Fruit fly (Drosophila melanogaster): ENCODE measurements around the gene CG8916.

Gene CG8916

dm6 chrX:15889780-15890608, 31.8 kb upstream of the CG8916 start, which contains the start of the genes MSBP and CG15916 (continued):
- no peak for TF ChIP-seq ro (GFP tag; IDR thresholded peaks at IDR 0.05)
- TF ChIP-seq Med (GFP tag), result peak; percentile 53
- TF ChIP-seq Ptx1 (GFP tag; IDR thresholded peaks at IDR 0.05), result peak; percentile 27; the same call in 1 of the 2 replicates
- peak; percentile 66 for TF ChIP-seq CG14710 (tag; optimal IDR thresholded peaks at IDR 0.05)
- no peak for TF ChIP-seq jumu (GFP tag; optimal IDR thresholded peaks at IDR 0.05)
- TF ChIP-seq CG6765 (GFP tag; optimal IDR thresholded peaks at IDR 0.05), result no peak
- peak; percentile 29 for TF ChIP-seq Lhr (GFP tag; optimal IDR thresholded peaks at IDR 0.05)
- no peak for TF ChIP-seq CG33213 (GFP tag; optimal IDR thresholded peaks at IDR 0.05)
- no peak for TF ChIP-seq stc (GFP tag; IDR thresholded peaks at IDR 0.05)
- no peak for TF ChIP-seq CG31365 (tag; optimal IDR thresholded peaks at IDR 0.05)
- no peak for TF ChIP-seq Bteb2 (GFP tag; optimal IDR thresholded peaks at IDR 0.05)
- TF ChIP-seq CG12236 (GFP tag; optimal IDR thresholded peaks at IDR 0.05), result no peak
- no peak for TF ChIP-seq CG4617 (GFP tag; optimal IDR thresholded peaks at IDR 0.05; ENCODE audit: borderline replicate concordance)
- TF ChIP-seq sob (GFP tag; IDR thresholded peaks at IDR 0.05), result no peak
- peak in 1 of 2 experiments; percentile 33 for TF ChIP-seq bsh (GFP tag; optimal IDR thresholded peaks at IDR 0.05)
- TF ChIP-seq CG18011 (GFP tag; optimal IDR thresholded peaks at IDR 0.05), result no peak
- TF ChIP-seq ERR (GFP tag; optimal IDR thresholded peaks at IDR 0.05), result no peak
- TF ChIP-seq Deaf1 (tag; optimal IDR thresholded peaks at IDR 0.05), result no peak
- peak in 1 of 2 experiments; percentile 20 for TF ChIP-seq Hr51 (GFP tag; optimal IDR thresholded peaks at IDR 0.05)
- TF ChIP-seq ham (GFP tag; IDR thresholded peaks at IDR 0.05), result no peak
- peak; percentile 45; the same call in 1 of the 2 replicates for TF ChIP-seq CG9932 (GFP tag; IDR thresholded peaks at IDR 0.05)
- no peak for TF ChIP-seq CG9876 (GFP tag; optimal IDR thresholded peaks at IDR 0.05)
- no peak for TF ChIP-seq Atf3 (GFP tag; optimal IDR thresholded peaks at IDR 0.05)
- TF ChIP-seq CG15073 (GFP tag; optimal IDR thresholded peaks at IDR 0.05), result no peak
- peak; percentile 44 for TF ChIP-seq grau (tag; optimal IDR thresholded peaks at IDR 0.05)
- TF ChIP-seq CG10147 (GFP tag; optimal IDR thresholded peaks at IDR 0.05), result no peak
- no peak for TF ChIP-seq CG43689 (GFP tag; IDR thresholded peaks at IDR 0.05)
- TF ChIP-seq CG6272 (GFP tag; IDR thresholded peaks at IDR 0.05), result no peak
- TF ChIP-seq CG14667 (GFP tag; IDR thresholded peaks at IDR 0.05), result no peak
- TF ChIP-seq hbn (GFP tag; IDR thresholded peaks at IDR 0.05; ENCODE audit: partially characterized antibody), result no peak
- TF ChIP-seq Nf-YC (tag; optimal IDR thresholded peaks at IDR 0.05), result peak; percentile 14
- peak in 2 of 3 experiments; percentile 44 to 85 for TF ChIP-seq lola (GFP tag; optimal IDR thresholded peaks at IDR 0.05)
- TF ChIP-seq cwo (GFP tag; optimal IDR thresholded peaks at IDR 0.05), result no peak
- no peak for TF ChIP-seq sens (GFP tag)
- TF ChIP-seq schlank (tag; optimal IDR thresholded peaks at IDR 0.05), result no peak
- no peak for TF ChIP-seq CG2875 (GFP tag; optimal IDR thresholded peaks at IDR 0.05)
- TF ChIP-seq Eip74EF (GFP tag; optimal IDR thresholded peaks at IDR 0.05), result no peak
- TF ChIP-seq CG2199 (GFP tag; IDR thresholded peaks at IDR 0.05), result no peak
- TF ChIP-seq CG4404 (GFP tag; IDR thresholded peaks at IDR 0.05), result no peak
- TF ChIP-seq Atf6 (GFP tag; IDR thresholded peaks at IDR 0.05), result no peak
- no peak for TF ChIP-seq maf-S (GFP tag; optimal IDR thresholded peaks at IDR 0.05)
- TF ChIP-seq bab2 (GFP tag; optimal IDR thresholded peaks at IDR 0.05), result no peak
- TF ChIP-seq emc (GFP tag; optimal IDR thresholded peaks at IDR 0.05), result no peak
- TF ChIP-seq CG7357 (GFP tag; IDR thresholded peaks at IDR 0.05), result peak; percentile 92
- TF ChIP-seq CG13123 (GFP tag; optimal IDR thresholded peaks at IDR 0.05), result no peak
- no peak for TF ChIP-seq CG32772 (GFP tag; IDR thresholded peaks at IDR 0.05)
- TF ChIP-seq Hr39 (optimal IDR thresholded peaks at IDR 0.05), result no peak
- no peak for TF ChIP-seq Lim3 (GFP tag; IDR thresholded peaks at IDR 0.05)
- TF ChIP-seq croc (GFP tag; conservative IDR thresholded peaks at IDR 0.05), result no peak
- TF ChIP-seq kah (GFP tag; optimal IDR thresholded peaks at IDR 0.05), result no peak

Data from whole organism, embryonic.